Fruit fly (Drosophila melanogaster) Kc167 (cell line): ENCODE results near the gene CG4009.

Experiments
- h ChIP-seq: fragments of >200 bp; optimal IDR thresholded peaks from 3 replicates; lab custom pipeline; 2018; ENCODE audit warnings: missing external identifiers
- insv ChIP-seq: fragments of >200 bp; optimal IDR thresholded peaks from 3 replicates; lab custom pipeline; 2018; ENCODE audit warnings: missing external identifiers
- psq ChIP-seq: fragments of >200 bp; optimal IDR thresholded peaks from 2 replicates; lab custom pipeline; 2017; ENCODE audit warnings: missing external identifiers
- ttk ChIP-seq: sonication (Bioruptor generic); optimal IDR thresholded peaks from 2 replicates; lab custom pipeline; 2017; ENCODE audit warnings: missing external identifiers

DNA sequence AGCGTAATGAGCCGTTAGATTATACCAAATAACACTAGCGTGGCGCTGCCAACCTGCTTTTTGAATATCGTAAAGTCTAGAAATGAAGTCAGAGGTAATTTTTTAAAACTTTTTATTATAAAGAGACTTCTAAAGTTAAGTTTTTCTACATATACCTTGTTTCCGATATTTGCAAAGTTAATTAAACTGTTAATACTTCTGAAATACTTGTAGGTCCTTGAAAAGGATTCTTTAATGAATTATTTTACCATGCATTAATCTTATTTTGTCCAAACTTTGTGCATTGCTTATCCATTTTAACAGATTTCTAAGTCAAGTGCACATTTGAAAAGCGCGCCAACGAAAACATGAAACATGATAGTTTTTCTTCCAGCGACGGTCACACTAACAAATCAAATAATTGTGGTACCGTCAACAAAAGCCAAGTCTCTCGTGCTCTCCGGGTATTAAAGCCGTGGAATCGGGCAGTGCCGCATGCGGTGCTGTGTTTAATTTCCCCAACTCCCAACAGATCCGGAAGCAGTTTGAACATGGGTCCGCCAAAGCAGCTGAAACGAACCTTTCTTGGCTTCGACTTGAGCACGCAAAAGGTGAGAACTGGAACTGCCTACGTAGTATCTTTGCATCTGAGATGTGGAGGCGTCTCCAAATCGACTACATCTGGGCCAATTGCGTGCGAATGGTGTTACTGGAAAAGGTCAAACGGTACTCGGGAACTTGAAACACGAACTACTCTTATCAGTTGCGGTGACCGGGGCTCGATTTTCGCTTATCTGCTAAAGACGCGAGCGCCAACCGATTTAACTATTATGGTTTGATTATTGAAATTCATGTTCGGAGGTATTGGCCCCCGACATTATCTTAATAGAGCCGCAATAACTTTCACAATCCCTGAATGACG lies 39.5 kb downstream of the CG4009 start, which contains the start of the genes EMC2A and CG3534:
- no peak for TF ChIP-seq h (lab: Kevin White, UChicago)
- TF ChIP-seq psq (lab: Kevin White, UChicago), result no peak
- no peak for TF ChIP-seq insv (lab: Kevin White, UChicago)
- no peak for TF ChIP-seq ttk (lab: Kevin White, UChicago)
